Fruit fly (Drosophila melanogaster) whole organism, embryonic: ENCODE measurements around the gene Gr28a.

ENCODE experiments used
- Adf1 ChIP-seq: fragments of 200-800 bp; sonication (Bioruptor generic); IDR thresholded peaks from 2 replicates; pipeline ENCODE4 v1.3.6; 2022; ENCODE audit warnings: missing biosample characterization, missing genetic modification characterization
- CG10147 ChIP-seq: fragments of 200-800 bp; sonication (Bioruptor generic); optimal IDR thresholded peaks from 2 replicates; lab custom pipeline; 2019; ENCODE audit warnings: missing biosample characterization, mild to moderate bottlenecking, missing genetic modification characterization, moderate library complexity
- CG11504 ChIP-seq: fragments of 200-800 bp; sonication (Bioruptor generic); optimal IDR thresholded peaks from 3 replicates; lab custom pipeline; 2019; ENCODE audit warnings: missing biosample characterization, mild to moderate bottlenecking, missing genetic modification characterization, moderate library complexity
- CG12155 ChIP-seq: fragments of 200-800 bp; sonication (Bioruptor generic); optimal IDR thresholded peaks from 3 replicates; lab custom pipeline; 2016; ENCODE audit warnings: missing biosample characterization, missing genetic modification characterization
- CG12391 ChIP-seq: fragments of 200-800 bp; sonication (Bioruptor generic); optimal IDR thresholded peaks from 3 replicates; lab custom pipeline; 2018; ENCODE audit warnings: missing biosample characterization, mild to moderate bottlenecking, missing genetic modification characterization, moderate library complexity
- CG12659 ChIP-seq: fragments of 200-800 bp; sonication (Bioruptor generic); optimal IDR thresholded peaks from 3 replicates; lab custom pipeline; 2017; ENCODE audit warnings: mild to moderate bottlenecking, missing biosample characterization, missing genetic modification reagents, missing genetic modification characterization
- CG1529 ChIP-seq: fragments of 200-800 bp; sonication (Bioruptor generic); optimal IDR thresholded peaks from 3 replicates; lab custom pipeline; 2018; ENCODE audit warnings: missing biosample characterization, missing genetic modification characterization
- CG17328 ChIP-seq: fragments of 200-800 bp; sonication (Bioruptor generic); IDR thresholded peaks from 2 replicates; pipeline ENCODE4 v1.3.6; 2022; ENCODE audit warnings: missing biosample characterization, missing genetic modification characterization
- CG17385 ChIP-seq: fragments of 200-800 bp; sonication (Bioruptor generic); optimal IDR thresholded peaks from 3 replicates; lab custom pipeline; 2018; ENCODE audit warnings: missing biosample characterization, mild to moderate bottlenecking, missing genetic modification characterization
- CG2875 ChIP-seq: fragments of 200-800 bp; sonication (Bioruptor generic); optimal IDR thresholded peaks from 2 replicates; lab custom pipeline; 2017; ENCODE audit warnings: missing biosample characterization, mild to moderate bottlenecking, missing genetic modification characterization, missing genetic modification reagents
- CG32767 ChIP-seq: fragments of 200-800 bp; sonication (Bioruptor generic); IDR thresholded peaks from 2 replicates; pipeline ENCODE4 v1.3.6; 2022; ENCODE audit warnings: missing biosample characterization, missing genetic modification characterization
- CG33557 ChIP-seq: fragments of 200-800 bp; sonication (Bioruptor generic); optimal IDR thresholded peaks from 2 replicates; lab custom pipeline; 2019; ENCODE audit warnings: missing biosample characterization, mild to moderate bottlenecking, missing genetic modification characterization, moderate library complexity
- CG7786 ChIP-seq: fragments of 200-800 bp; sonication (Bioruptor generic); optimal IDR thresholded peaks from 2 replicates; lab custom pipeline; 2016; ENCODE audit warnings: missing biosample characterization, missing genetic modification characterization
- CG9437 ChIP-seq: fragments of 200-800 bp; sonication (Bioruptor generic); optimal IDR thresholded peaks from 2 replicates; lab custom pipeline; 2018; ENCODE audit warnings: missing biosample characterization, mild to moderate bottlenecking, missing genetic modification characterization
- Dek ChIP-seq: fragments of 200-800 bp; sonication (Bioruptor generic); optimal IDR thresholded peaks from 3 replicates; lab custom pipeline; 2019; ENCODE audit warnings: missing biosample characterization, mild to moderate bottlenecking, missing genetic modification characterization, moderate library complexity
- Dp ChIP-seq: fragments of 200-800 bp; sonication (Bioruptor generic); optimal IDR thresholded peaks from 2 replicates; lab custom pipeline; 2018; ENCODE audit warnings: missing biosample characterization, mild to moderate bottlenecking, missing genetic modification characterization, moderate library complexity
- H2.0 ChIP-seq: fragments of 200-800 bp; sonication (Bioruptor generic); IDR thresholded peaks from 2 replicates; pipeline ENCODE4 v1.3.6; 2022; ENCODE audit warnings: missing biosample characterization, missing genetic modification characterization
- HLH54F ChIP-seq: fragments of 200-800 bp; sonication (Bioruptor generic); optimal IDR thresholded peaks from 3 replicates; lab custom pipeline; 2016; ENCODE audit warnings: missing biosample characterization, missing genetic modification characterization
- Max ChIP-seq: fragments of 200-800 bp; sonication (Bioruptor generic); optimal IDR thresholded peaks from 2 replicates; lab custom pipeline; 2016; ENCODE audit warnings: missing biosample characterization, mild to moderate bottlenecking, missing genetic modification characterization
- NFAT ChIP-seq: fragments of 200-800 bp; sonication (Bioruptor generic); IDR thresholded peaks from 2 replicates; pipeline ENCODE4 v1.3.6; 2022; ENCODE audit warnings: missing biosample characterization, missing genetic modification characterization
- Nf-YA ChIP-seq: fragments of 200-800 bp; sonication (Bioruptor generic); IDR thresholded peaks from 2 replicates; pipeline ENCODE4 v1.3.6; 2022; ENCODE audit warnings: missing biosample characterization, missing genetic modification characterization
- Rfx ChIP-seq: fragments of 200-800 bp; sonication (Bioruptor generic); IDR thresholded peaks from 2 replicates; pipeline ENCODE4 v1.3.6; 2022; ENCODE audit warnings: missing biosample characterization, missing genetic modification characterization
- Sox102F ChIP-seq: fragments of 200-800 bp; sonication (Bioruptor generic); optimal IDR thresholded peaks from 2 replicates; lab custom pipeline; 2018; ENCODE audit warnings: missing biosample characterization, mild to moderate bottlenecking, missing genetic modification characterization, moderate library complexity
- Ssrp ChIP-seq: fragments of 200-800 bp; sonication (Bioruptor generic); optimal IDR thresholded peaks from 2 replicates; lab custom pipeline; 2018; ENCODE audit warnings: missing biosample characterization, mild to moderate bottlenecking, missing genetic modification characterization, moderate library complexity
- cas ChIP-seq: fragments of 200-800 bp; sonication (Bioruptor generic); IDR thresholded peaks from 2 replicates; pipeline ENCODE4 v1.3.6; 2022; ENCODE audit warnings: missing biosample characterization, missing genetic modification characterization
- ci ChIP-seq: fragments of 200-800 bp; sonication (Bioruptor generic); IDR thresholded peaks from 3 replicates; pipeline ENCODE4 v1.3.6; 2022; ENCODE audit warnings: missing biosample characterization, missing genetic modification characterization
- gcm ChIP-seq: fragments of 200-800 bp; sonication (Bioruptor generic); optimal IDR thresholded peaks from 2 replicates; lab custom pipeline; 2019; ENCODE audit warnings: missing biosample characterization, mild to moderate bottlenecking, missing genetic modification characterization, moderate library complexity
- gem ChIP-seq: fragments of 200-800 bp; sonication (Bioruptor generic); optimal IDR thresholded peaks from 2 replicates; lab custom pipeline; 2019; ENCODE audit warnings: missing biosample characterization, mild to moderate bottlenecking, missing genetic modification characterization, moderate library complexity
- gfzf ChIP-seq: fragments of 200-800 bp; sonication (Bioruptor generic); optimal IDR thresholded peaks from 2 replicates; lab custom pipeline; 2016; ENCODE audit warnings: missing biosample characterization, mild to moderate bottlenecking, missing genetic modification characterization, moderate library complexity
- jigr1 ChIP-seq: fragments of 200-800 bp; sonication (Bioruptor generic); IDR thresholded peaks from 3 replicates; pipeline ENCODE4 v1.3.6; 2022; ENCODE audit warnings: missing biosample characterization, missing genetic modification characterization
- jing ChIP-seq: fragments of 200-800 bp; sonication (Bioruptor generic); optimal IDR thresholded peaks from 2 replicates; lab custom pipeline; 2018; ENCODE audit warnings: missing biosample characterization, mild to moderate bottlenecking, missing genetic modification characterization
- lmd ChIP-seq: fragments of 200-800 bp; sonication (Bioruptor generic); IDR thresholded peaks from 2 replicates; pipeline ENCODE4 v1.3.6; 2022; ENCODE audit warnings: missing biosample characterization, missing genetic modification characterization
- lola ChIP-seq, 3 experiments: fragments of >200 bp in 2 of 3; fragments of 200-800 bp in 1 of 3; sonication (Bioruptor generic) in 1 of 3; optimal IDR thresholded peaks; 2 replicates each; lab custom pipeline; 2017 to 2019; ENCODE audit warnings: missing biosample characterization in 3 of 3, missing genetic modification characterization in 3 of 3, mild to moderate bottlenecking in 1 of 3, moderate library complexity in 1 of 3
- maf-S ChIP-seq: fragments of 200-800 bp; sonication (Bioruptor generic); optimal IDR thresholded peaks from 2 replicates; lab custom pipeline; 2016; ENCODE audit warnings: missing biosample characterization, missing genetic modification characterization
- nerfin-2 ChIP-seq: fragments of 200-800 bp; sonication (Bioruptor generic); IDR thresholded peaks from 2 replicates; pipeline ENCODE4 v1.3.6; 2022; ENCODE audit warnings: missing biosample characterization, missing genetic modification characterization; ENCODE audit not compliant: partially characterized antibody
- odd ChIP-seq: fragments of 200-800 bp; sonication (Bioruptor generic); optimal IDR thresholded peaks from 2 replicates; lab custom pipeline; 2017; ENCODE audit warnings: missing biosample characterization, mild to moderate bottlenecking, missing genetic modification characterization
- onecut ChIP-seq: fragments of 200-800 bp; sonication (Bioruptor generic); IDR thresholded peaks from 2 replicates; pipeline ENCODE4 v1.3.6; 2022; ENCODE audit warnings: missing biosample characterization, missing genetic modification characterization
- phol ChIP-seq: fragments of 200-800 bp; sonication (Bioruptor generic); optimal IDR thresholded peaks from 3 replicates; lab custom pipeline; 2018; ENCODE audit warnings: missing biosample characterization, mild to moderate bottlenecking, missing genetic modification characterization, moderate library complexity
- prd ChIP-seq, 3 experiments: fragments of >200 bp in 2 of 3; fragments of 200-800 bp in 1 of 3; sonication (Bioruptor generic) in 1 of 3; optimal IDR thresholded peaks in 2 of 3; IDR thresholded peaks in 1 of 3; 2 replicates in 2 of 3; 3 replicates in 1 of 3; pipeline versions ENCODE4 v1.3.6 to Lab custom; 2017 to 2022; ENCODE audit warnings: missing biosample characterization in 1 of 3, missing genetic modification characterization in 1 of 3
- ranshi ChIP-seq: fragments of 200-800 bp; sonication (Bioruptor generic); IDR thresholded peaks from 2 replicates; pipeline ENCODE4 v1.3.6; 2022; ENCODE audit warnings: missing biosample characterization, missing genetic modification characterization
- row ChIP-seq: fragments of 200-800 bp; sonication (Bioruptor generic); IDR thresholded peaks from 3 replicates; pipeline ENCODE4 v1.3.6; 2022; ENCODE audit warnings: missing biosample characterization, missing genetic modification characterization
- slou ChIP-seq: fragments of 200-800 bp; sonication (Bioruptor generic); optimal IDR thresholded peaks from 3 replicates; lab custom pipeline; 2016; ENCODE audit warnings: missing biosample characterization, missing genetic modification characterization
- sob ChIP-seq: fragments of 200-800 bp; sonication (Bioruptor generic); IDR thresholded peaks from 2 replicates; pipeline ENCODE4 v1.3.6; 2022; ENCODE audit warnings: missing biosample characterization, missing genetic modification characterization
- tap ChIP-seq: fragments of 200-800 bp; optimal IDR thresholded peaks from 3 replicates; lab custom pipeline; 2019; ENCODE audit warnings: missing biosample characterization, mild to moderate bottlenecking, missing genetic modification characterization, moderate library complexity
- trem ChIP-seq: fragments of 200-800 bp; optimal IDR thresholded peaks from 3 replicates; lab custom pipeline; 2019; ENCODE audit warnings: missing biosample characterization, mild to moderate bottlenecking, missing genetic modification characterization, moderate library complexity
- tx ChIP-seq: fragments of 200-800 bp; sonication (Bioruptor generic); optimal IDR thresholded peaks from 2 replicates; lab custom pipeline; 2016; ENCODE audit warnings: missing biosample characterization, missing genetic modification characterization
- yki ChIP-seq: fragments of >200 bp; optimal IDR thresholded peaks from 3 replicates; lab custom pipeline; 2018
- zen2 ChIP-seq: fragments of 200-800 bp; sonication (Bioruptor generic); IDR thresholded peaks from 3 replicates; pipeline ENCODE4 v1.3.6; 2022; ENCODE audit warnings: missing biosample characterization, missing genetic modification characterization; ENCODE audit not compliant: partially characterized antibody

The Gr28a gene

dm6 chr2L:7494341-7495293 lies 40.6 kb upstream of the Gr28a start (continued):
- peak; percentile 60 for TF ChIP-seq CG12155
- no peak for TF ChIP-seq jing (GFP tag; lab: Kevin White, UChicago)
- no peak for TF ChIP-seq trem
- TF ChIP-seq Dek (tag; lab: Kevin White, UChicago), result peak; percentile 47
- peak; percentile 62 for TF ChIP-seq CG11504 (tag; lab: Kevin White, UChicago)
- TF ChIP-seq NFAT, result no peak
- no peak for TF ChIP-seq Dp (GFP tag; lab: Kevin White, UChicago)
- peak; percentile 32; the same call in 1 of the 2 replicates for TF ChIP-seq Adf1 (GFP tag; lab: Robert Waterston, UW)
- no peak for TF ChIP-seq maf-S (GFP tag; lab: Kevin White, UChicago)
- TF ChIP-seq lmd (GFP tag; lab: Robert Waterston, UW), result peak; percentile 70; the same call in 1 of the 2 replicates
- TF ChIP-seq onecut (GFP tag; lab: Robert Waterston, UW), result peak; percentile 40
- TF ChIP-seq jigr1 (GFP tag; lab: Robert Waterston, UW), result no peak
- TF ChIP-seq CG17328 (GFP tag; lab: Robert Waterston, UW), result peak; percentile 61; the same call in 1 of the 2 replicates
- TF ChIP-seq row, result peak; percentile 81
- TF ChIP-seq Sox102F (GFP tag; lab: Kevin White, UChicago), result peak; percentile 44
- no peak for TF ChIP-seq CG32767 (GFP tag; lab: Robert Waterston, UW)
- no peak for TF ChIP-seq tap (tag; lab: Kevin White, UChicago)
- no peak for TF ChIP-seq odd (GFP tag; lab: Kevin White, UChicago)
- TF ChIP-seq CG33557 (GFP tag; lab: Kevin White, UChicago), result peak; percentile 48
- peak in 1 of 3 experiments; percentile 51 for TF ChIP-seq lola (GFP tag; optimal IDR thresholded peaks at IDR 0.05; lab: Kevin White, UChicago)
- peak; percentile 16; the same call in 1 of the 3 replicates for TF ChIP-seq ci (GFP tag; lab: Robert Waterston, UW)
- TF ChIP-seq gfzf, result no peak
- peak; percentile 74 for TF ChIP-seq gem (tag; lab: Kevin White, UChicago)
- no peak for TF ChIP-seq yki (lab: Kevin White, UChicago)
- peak; percentile 55 for TF ChIP-seq CG7786
- peak; percentile 32 for TF ChIP-seq CG10147
- no peak for TF ChIP-seq cas (GFP tag; lab: Robert Waterston, UW)
- peak; percentile 4 for TF ChIP-seq Max (GFP tag; lab: Kevin White, UChicago)
- TF ChIP-seq H2.0, result peak; percentile 28; the same call in 1 of the 2 replicates
- peak; percentile 66; the same call in 1 of the 2 replicates for TF ChIP-seq ranshi (GFP tag; lab: Robert Waterston, UW)
- peak; percentile 77 for TF ChIP-seq sob (GFP tag; lab: Robert Waterston, UW)
- TF ChIP-seq CG12391 (tag; lab: Kevin White, UChicago), result peak; percentile 56
- TF ChIP-seq CG2875, result no peak
- no peak for TF ChIP-seq slou (GFP tag; lab: Kevin White, UChicago)
- peak; percentile 58 for TF ChIP-seq CG17385 (GFP tag; lab: Kevin White, UChicago)
- TF ChIP-seq phol (tag; lab: Kevin White, UChicago), result peak; percentile 34
- no peak for TF ChIP-seq nerfin-2
- TF ChIP-seq CG1529 (GFP tag; lab: Kevin White, UChicago), result no peak
- TF ChIP-seq HLH54F, result peak; percentile 18
- TF ChIP-seq gcm (GFP tag; lab: Kevin White, UChicago), result peak; percentile 15
- no peak for TF ChIP-seq Nf-YA
- TF ChIP-seq Ssrp, result peak; percentile 9
- TF ChIP-seq tx (GFP tag; lab: Kevin White, UChicago), result peak; percentile 30
- TF ChIP-seq zen2 (GFP tag; lab: Robert Waterston, UW), result no peak
- TF ChIP-seq CG12659 (GFP tag; lab: Kevin White, UChicago), result peak; percentile 42
- TF ChIP-seq CG9437 (GFP tag; lab: Kevin White, UChicago), result no peak
- TF ChIP-seq prd (optimal IDR thresholded peaks at IDR 0.05; lab: Kevin White, UChicago), result no peak
- TF ChIP-seq prd (GFP tag; IDR thresholded peaks at IDR 0.05; lab: Robert Waterston, UW), result no peak
- TF ChIP-seq Rfx, result peak; percentile 87
